Fruit fly (Drosophila melanogaster): ENCODE data around the gene bif.

The bif gene

DNA sequence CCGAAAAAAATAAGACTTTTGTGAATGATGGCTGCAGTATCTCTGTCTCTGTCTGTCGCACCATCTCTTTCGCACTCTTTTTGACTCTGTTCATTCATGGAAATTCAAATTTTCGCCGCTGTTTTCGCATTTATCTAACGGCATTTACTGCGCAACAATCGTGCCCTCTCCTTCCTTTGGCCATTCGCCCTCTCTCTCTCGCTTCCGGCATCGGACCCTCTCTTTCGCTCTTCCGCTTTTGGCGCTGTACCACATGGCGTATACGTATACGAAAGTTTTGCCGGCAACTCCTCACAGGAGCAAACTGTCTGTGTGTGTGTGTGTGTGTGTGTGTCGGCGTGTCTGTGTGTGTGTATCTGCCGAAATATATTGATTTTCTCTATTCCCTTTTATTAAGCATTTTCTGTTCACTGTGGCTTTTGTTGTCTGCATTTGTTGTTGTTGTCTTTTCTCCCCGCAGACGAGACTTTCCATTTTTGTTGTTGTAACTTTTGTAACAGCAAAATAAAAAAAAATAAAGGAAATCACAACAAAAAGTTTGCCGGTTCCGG, 34.2 kb upstream of the bif start:
- TF ChIP-seq salr (GFP tag; optimal IDR thresholded peaks at IDR 0.05) (no peak), CG8632 (GFP tag; optimal IDR thresholded peaks at IDR 0.05) (no peak), fd85E (GFP tag; optimal IDR thresholded peaks at IDR 0.05) (no peak), Lpt (GFP tag; optimal IDR thresholded peaks at IDR 0.05) (no peak), CG16779 (tag; optimal IDR thresholded peaks at IDR 0.05) (no peak), Sox14 (GFP tag; optimal IDR thresholded peaks at IDR 0.05) (no peak), dac (GFP tag; optimal IDR thresholded peaks at IDR 0.05) (no peak)

DNA sequence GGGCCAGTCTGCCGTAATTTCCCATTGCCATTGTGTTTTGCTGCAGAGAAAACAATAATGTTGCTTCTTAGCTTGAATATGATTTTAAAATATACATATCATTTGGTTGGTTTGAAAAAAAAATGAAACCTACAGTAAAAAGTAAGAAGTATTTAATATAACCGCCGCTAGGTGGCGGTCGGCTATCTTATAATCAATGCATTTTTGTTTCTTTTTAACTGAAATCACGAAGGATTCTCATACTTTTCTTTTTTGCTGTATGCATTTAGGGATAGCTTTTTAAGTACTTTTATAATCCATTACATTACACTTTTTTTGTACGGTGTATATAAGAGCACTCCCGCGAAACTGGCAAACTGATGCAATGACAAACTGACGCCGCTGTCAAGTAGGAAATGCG, 27.4 kb upstream of the bif start:
- no peak for TF ChIP-seq CG8632 (GFP tag; optimal IDR thresholded peaks at IDR 0.05)
- TF ChIP-seq CG15336 (GFP tag; IDR thresholded peaks at IDR 0.05) = peak; percentile 35; the same call in 1 of the 2 replicates
- TF ChIP-seq svp (GFP tag) = peak; percentile 65
- TF ChIP-seq Hr4 (GFP tag; optimal IDR thresholded peaks at IDR 0.05) = peak; percentile 40
- TF ChIP-seq Met (GFP tag; optimal IDR thresholded peaks at IDR 0.05) = peak; percentile 61
- TF ChIP-seq CG3919 (GFP tag; optimal IDR thresholded peaks at IDR 0.05) = peak; percentile 5
- no peak for TF ChIP-seq CG11762 (GFP tag; optimal IDR thresholded peaks at IDR 0.05; ENCODE audit: insufficient read depth)
- no peak for TF ChIP-seq dsx (GFP tag; optimal IDR thresholded peaks at IDR 0.05; ENCODE audit: poor library complexity, severe bottlenecking)
- no peak for TF ChIP-seq CG31627 (GFP tag; optimal IDR thresholded peaks at IDR 0.05)
- no peak for TF ChIP-seq Sox15 (GFP tag; optimal IDR thresholded peaks at IDR 0.05)
- peak; percentile 41; the same call in 1 of the 3 replicates for TF ChIP-seq CG8119 (GFP tag; IDR thresholded peaks at IDR 0.05)
- TF ChIP-seq Eip75B (GFP tag; optimal IDR thresholded peaks at IDR 0.05) = peak; percentile 19
- TF ChIP-seq acj6 (GFP tag; optimal IDR thresholded peaks at IDR 0.05) = peak; percentile 14
- peak; percentile 30 for TF ChIP-seq pdm3 (GFP tag; optimal IDR thresholded peaks at IDR 0.05)
- TF ChIP-seq Ets96B (tag; optimal IDR thresholded peaks at IDR 0.05) = peak; percentile 14
- no peak for TF ChIP-seq CG7368 (GFP tag; optimal IDR thresholded peaks at IDR 0.05)
- peak; percentile 12 for TF ChIP-seq CG3032 (tag; optimal IDR thresholded peaks at IDR 0.05)
- TF ChIP-seq Eip78C (GFP tag) = peak; percentile 31
- peak; percentile 24 for TF ChIP-seq OdsH (GFP tag; optimal IDR thresholded peaks at IDR 0.05)
- 0 out of 3 replicates have a peak, but pooled peaks have one; percentile 21 for TF ChIP-seq CG6163 (GFP tag; IDR thresholded peaks at IDR 0.05)
- peak; percentile 4 for TF ChIP-seq esn (GFP tag; optimal IDR thresholded peaks at IDR 0.05)
- 0 out of 3 replicates have a peak, but pooled peaks have one; percentile 13 for TF ChIP-seq eg (GFP tag; IDR thresholded peaks at IDR 0.05)
- TF ChIP-seq Eip93F (GFP tag; optimal IDR thresholded peaks at IDR 0.05) = no peak
- peak; percentile 59 for TF ChIP-seq CG32006 (GFP tag; optimal IDR thresholded peaks at IDR 0.05)
- peak; percentile 16 for TF ChIP-seq CG6276 (GFP tag; optimal IDR thresholded peaks at IDR 0.05)
- peak; percentile 19 for TF ChIP-seq CG10669 (GFP tag; optimal IDR thresholded peaks at IDR 0.05)
- no peak for TF ChIP-seq CG8319 (GFP tag; optimal IDR thresholded peaks at IDR 0.05)
- peak; percentile 6 for TF ChIP-seq topi (GFP tag; optimal IDR thresholded peaks at IDR 0.05)
- TF ChIP-seq achi (GFP tag; optimal IDR thresholded peaks at IDR 0.05) = peak; percentile 9

DNA sequence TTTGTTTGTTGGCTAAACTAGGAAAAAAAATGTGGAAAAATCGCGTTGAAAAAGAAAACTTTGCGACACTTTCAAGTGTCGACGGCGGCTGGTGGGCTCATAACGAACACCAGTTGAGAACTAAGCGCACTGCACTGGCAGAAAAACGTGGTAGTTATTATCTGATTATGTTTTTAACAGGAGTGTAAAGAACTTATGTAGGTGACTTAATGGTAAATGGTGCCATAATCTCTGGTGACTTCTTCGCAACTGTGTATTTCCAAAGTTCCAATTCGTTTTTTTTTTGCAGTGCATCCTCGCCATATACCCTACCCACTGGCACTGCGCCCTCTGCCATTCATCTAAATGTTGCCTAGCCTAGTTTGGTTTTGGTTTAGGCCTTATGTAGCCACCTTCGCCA, 25.8 kb upstream of the bif start:
- TF ChIP-seq CG6792 (GFP tag; optimal IDR thresholded peaks at IDR 0.05) (no peak), CG6163 (GFP tag; IDR thresholded peaks at IDR 0.05) (peak; percentile 57; the same call in 1 of the 3 replicates), Eip93F (GFP tag; optimal IDR thresholded peaks at IDR 0.05) (no peak), acj6 (GFP tag; optimal IDR thresholded peaks at IDR 0.05) (peak; percentile 35), Hr38 (GFP tag; optimal IDR thresholded peaks at IDR 0.05) (no peak), Sox15 (GFP tag; optimal IDR thresholded peaks at IDR 0.05) (no peak), spab (GFP tag; optimal IDR thresholded peaks at IDR 0.05) (no peak), Blimp-1 (GFP tag; optimal IDR thresholded peaks at IDR 0.05) (no peak), CG9139 (GFP tag; optimal IDR thresholded peaks at IDR 0.05) (no peak), CG8319 (GFP tag; optimal IDR thresholded peaks at IDR 0.05) (no peak), CG32006 (GFP tag; optimal IDR thresholded peaks at IDR 0.05) (peak; percentile 81), CG16779 (tag; optimal IDR thresholded peaks at IDR 0.05) (no peak), CG10631 (GFP tag; optimal IDR thresholded peaks at IDR 0.05) (peak; percentile 39), CG8119 (GFP tag; IDR thresholded peaks at IDR 0.05) (peak; percentile 85), net (GFP tag; optimal IDR thresholded peaks at IDR 0.05) (peak; percentile 39), Eip75B (GFP tag; optimal IDR thresholded peaks at IDR 0.05) (peak; percentile 5), fd59A (GFP tag; optimal IDR thresholded peaks at IDR 0.05) (peak; percentile 11), OdsH (GFP tag; optimal IDR thresholded peaks at IDR 0.05) (peak; percentile 45), Hr4 (GFP tag; optimal IDR thresholded peaks at IDR 0.05) (peak; percentile 78), fd85E (GFP tag; optimal IDR thresholded peaks at IDR 0.05) (no peak), Ets21C (GFP tag; optimal IDR thresholded peaks at IDR 0.05) (no peak), eg (GFP tag; IDR thresholded peaks at IDR 0.05) (peak; percentile 76), vri (GFP tag; optimal IDR thresholded peaks at IDR 0.05) (no peak), Met (GFP tag; optimal IDR thresholded peaks at IDR 0.05) (peak; percentile 50), Lpt (GFP tag; optimal IDR thresholded peaks at IDR 0.05) (peak; percentile 62), pdm3 (GFP tag; optimal IDR thresholded peaks at IDR 0.05) (peak; percentile 37), Ets96B (tag; optimal IDR thresholded peaks at IDR 0.05) (no peak), CG31627 (GFP tag; optimal IDR thresholded peaks at IDR 0.05) (no peak), CG15336 (GFP tag; IDR thresholded peaks at IDR 0.05) (peak; percentile 84), cyc (GFP tag; optimal IDR thresholded peaks at IDR 0.05) (no peak)
